Fruit fly (Drosophila melanogaster) whole organism, embryonic: ENCODE results near the gene CG11307.

ENCODE experiments used
- Abd-B ChIP-seq: fragments of 200-800 bp; sonication (Bioruptor generic); optimal IDR thresholded peaks from 2 replicates; lab custom pipeline; 2018; ENCODE audit warnings: missing biosample characterization, mild to moderate bottlenecking, missing genetic modification characterization, moderate library complexity
- CG10543 ChIP-seq: fragments of 200-800 bp; sonication (Bioruptor generic); optimal IDR thresholded peaks from 3 replicates; lab custom pipeline; 2017; ENCODE audit warnings: missing biosample characterization, mild to moderate bottlenecking, missing genetic modification characterization, moderate library complexity
- CG11247 ChIP-seq: fragments of 200-800 bp; sonication (Bioruptor generic); IDR thresholded peaks from 2 replicates; pipeline ENCODE4 v1.3.6; 2022; ENCODE audit warnings: missing biosample characterization, missing genetic modification characterization
- CG12155 ChIP-seq: fragments of 200-800 bp; sonication (Bioruptor generic); optimal IDR thresholded peaks from 3 replicates; lab custom pipeline; 2016; ENCODE audit warnings: missing biosample characterization, missing genetic modification characterization
- CG12236 ChIP-seq: fragments of 200-800 bp; sonication (Bioruptor generic); optimal IDR thresholded peaks from 2 replicates; lab custom pipeline; 2016; ENCODE audit warnings: missing biosample characterization, missing genetic modification characterization
- CG1233 ChIP-seq: fragments of 200-800 bp; sonication (Bioruptor generic); optimal IDR thresholded peaks from 4 replicates; lab custom pipeline; 2018; ENCODE audit warnings: missing biosample characterization, mild to moderate bottlenecking, missing genetic modification characterization
- CG13624 ChIP-seq: fragments of 200-800 bp; sonication (Bioruptor generic); optimal IDR thresholded peaks from 2 replicates; lab custom pipeline; 2016; ENCODE audit warnings: missing biosample characterization, missing genetic modification characterization
- CG14667 ChIP-seq: fragments of 200-800 bp; sonication (Bioruptor generic); IDR thresholded peaks from 2 replicates; pipeline ENCODE4 v1.3.6; 2022; ENCODE audit warnings: missing biosample characterization, missing genetic modification characterization
- CG17568 ChIP-seq: fragments of 200-800 bp; sonication (Bioruptor generic); optimal IDR thresholded peaks from 2 replicates; lab custom pipeline; 2018; ENCODE audit warnings: missing biosample characterization, mild to moderate bottlenecking, missing genetic modification characterization, moderate library complexity
- CG18619 ChIP-seq: fragments of 200-800 bp; sonication (Bioruptor generic); optimal IDR thresholded peaks from 3 replicates; lab custom pipeline; 2017; ENCODE audit warnings: missing biosample characterization, mild to moderate bottlenecking, missing genetic modification characterization
- CG2116 ChIP-seq: fragments of 200-800 bp; sonication (Bioruptor generic); optimal IDR thresholded peaks from 3 replicates; lab custom pipeline; 2018; ENCODE audit warnings: missing biosample characterization, mild to moderate bottlenecking, missing genetic modification characterization
- CG2199 ChIP-seq: fragments of 200-800 bp; sonication (Bioruptor generic); IDR thresholded peaks from 3 replicates; pipeline ENCODE4 v1.3.6; 2022; ENCODE audit warnings: missing biosample characterization, missing genetic modification characterization
- CG31388 ChIP-seq: fragments of 200-800 bp; sonication (Bioruptor generic); optimal IDR thresholded peaks from 2 replicates; lab custom pipeline; 2016; ENCODE audit warnings: missing biosample characterization, missing genetic modification characterization
- CG3726 ChIP-seq: fragments of 200-800 bp; sonication (Bioruptor generic); IDR thresholded peaks from 3 replicates; pipeline ENCODE4, ENCODE4 v1.3.6; 2022; ENCODE audit warnings: missing biosample characterization, missing genetic modification characterization
- CG3847 ChIP-seq: fragments of 200-800 bp; sonication (Bioruptor generic); IDR thresholded peaks from 2 replicates; pipeline ENCODE4 v1.3.6; 2022; ENCODE audit warnings: missing biosample characterization, missing genetic modification characterization
- CG3995 ChIP-seq: fragments of 200-800 bp; sonication (Bioruptor generic); optimal IDR thresholded peaks from 3 replicates; lab custom pipeline; 2016; ENCODE audit warnings: missing biosample characterization, missing genetic modification characterization
- CG7963 ChIP-seq: fragments of 200-800 bp; sonication (Bioruptor generic); IDR thresholded peaks from 3 replicates; pipeline ENCODE4 v1.3.6; 2022; ENCODE audit warnings: missing biosample characterization, missing genetic modification characterization; ENCODE audit not compliant: partially characterized antibody
- CG8944 ChIP-seq: fragments of 200-800 bp; sonication (Bioruptor generic); optimal IDR thresholded peaks from 3 replicates; lab custom pipeline; 2016; ENCODE audit warnings: missing biosample characterization, missing genetic modification characterization
- Chrac-16 ChIP-seq: fragments of 200-800 bp; sonication (Bioruptor generic); optimal IDR thresholded peaks from 3 replicates; lab custom pipeline; 2016; ENCODE audit warnings: missing biosample characterization, missing genetic modification characterization
- Dp ChIP-seq: fragments of 200-800 bp; sonication (Bioruptor generic); optimal IDR thresholded peaks from 2 replicates; lab custom pipeline; 2018; ENCODE audit warnings: missing biosample characterization, mild to moderate bottlenecking, missing genetic modification characterization, moderate library complexity
- Ets65A ChIP-seq: fragments of 200-800 bp; sonication (Bioruptor generic); peaks from one replicate; lab custom pipeline; 2016; ENCODE audit warnings: missing biosample characterization, missing genetic modification characterization
- HLH4C ChIP-seq: fragments of 200-800 bp; sonication (Bioruptor generic); IDR thresholded peaks from 3 replicates; pipeline ENCODE4 v1.3.6; 2022; ENCODE audit warnings: missing biosample characterization, missing genetic modification characterization; ENCODE audit not compliant: partially characterized antibody
- HmgD ChIP-seq: fragments of 200-800 bp; sonication (Bioruptor generic); optimal IDR thresholded peaks from 3 replicates; lab custom pipeline; 2016; ENCODE audit warnings: missing biosample characterization, missing genetic modification characterization
- Hr3 ChIP-seq: fragments of 200-800 bp; sonication (Bioruptor generic); optimal IDR thresholded peaks from 3 replicates; lab custom pipeline; 2016; ENCODE audit warnings: missing biosample characterization, missing genetic modification characterization
- Meics ChIP-seq: fragments of 200-800 bp; sonication (Bioruptor generic); optimal IDR thresholded peaks from 2 replicates; lab custom pipeline; 2017; ENCODE audit warnings: missing biosample characterization, mild to moderate bottlenecking, missing genetic modification characterization
- Mes4 ChIP-seq: fragments of 200-800 bp; sonication (Bioruptor generic); optimal IDR thresholded peaks from 2 replicates; lab custom pipeline; 2016; ENCODE audit warnings: missing biosample characterization, missing genetic modification characterization
- Side ChIP-seq: fragments of 200-800 bp; sonication (Bioruptor generic); optimal IDR thresholded peaks from 2 replicates; lab custom pipeline; 2016; ENCODE audit warnings: missing biosample characterization, missing genetic modification characterization
- Sox100B ChIP-seq: fragments of 200-800 bp; sonication (Bioruptor generic); optimal IDR thresholded peaks from 3 replicates; lab custom pipeline; 2018; ENCODE audit warnings: missing biosample characterization, mild to moderate bottlenecking, missing genetic modification characterization
- Taf1 ChIP-seq: fragments of 200-800 bp; sonication (Bioruptor generic); IDR thresholded peaks from 2 replicates; pipeline ENCODE4 v1.3.6; 2022; ENCODE audit warnings: missing biosample characterization, missing genetic modification characterization
- Vsx1 ChIP-seq: fragments of 200-800 bp; sonication (Bioruptor generic); optimal IDR thresholded peaks from 2 replicates; lab custom pipeline; 2017; ENCODE audit warnings: missing biosample characterization, mild to moderate bottlenecking, missing genetic modification characterization, missing genetic modification reagents
- ato ChIP-seq: fragments of 200-800 bp; sonication (Bioruptor generic); IDR thresholded peaks from 2 replicates; pipeline ENCODE4 v1.3.6; 2022; ENCODE audit warnings: missing biosample characterization, missing genetic modification characterization; ENCODE audit not compliant: partially characterized antibody
- cato ChIP-seq: fragments of 200-800 bp; sonication (Bioruptor generic); optimal IDR thresholded peaks from 2 replicates; lab custom pipeline; 2016; ENCODE audit warnings: missing biosample characterization, missing genetic modification characterization, borderline replicate concordance
- dati ChIP-seq: fragments of 200-800 bp; sonication (Bioruptor generic); IDR thresholded peaks from 2 replicates; pipeline ENCODE4 v1.3.6; 2022; ENCODE audit warnings: missing biosample characterization, missing genetic modification characterization
- dysf ChIP-seq: fragments of 200-800 bp; sonication (Bioruptor generic); IDR thresholded peaks from 3 replicates; pipeline ENCODE4 v1.3.6; 2022; ENCODE audit warnings: missing biosample characterization, missing genetic modification characterization
- fd102C ChIP-seq: fragments of 200-800 bp; sonication (Bioruptor generic); optimal IDR thresholded peaks from 2 replicates; lab custom pipeline; 2018; ENCODE audit warnings: missing biosample characterization, mild to moderate bottlenecking, missing genetic modification characterization, moderate library complexity
- fd64A ChIP-seq: fragments of 200-800 bp; sonication (Bioruptor generic); optimal IDR thresholded peaks from 3 replicates; lab custom pipeline; 2018; ENCODE audit warnings: missing biosample characterization, mild to moderate bottlenecking, missing genetic modification characterization
- grn ChIP-seq: fragments of 200-800 bp; sonication (Bioruptor generic); optimal IDR thresholded peaks from 3 replicates; lab custom pipeline; 2017; ENCODE audit warnings: missing biosample characterization, missing genetic modification characterization
- her ChIP-seq: fragments of 200-800 bp; sonication (Bioruptor generic); optimal IDR thresholded peaks from 2 replicates; lab custom pipeline; 2016; ENCODE audit warnings: missing biosample characterization, missing genetic modification characterization
- hkb ChIP-seq, 2 experiments: fragments of 200-800 bp in 1 of 2; fragments of >200 bp in 1 of 2; sonication (Bioruptor generic) in 1 of 2; IDR thresholded peaks in 1 of 2; optimal IDR thresholded peaks in 1 of 2; 2 replicates each; pipeline versions ENCODE4 v1.3.6 to Lab custom; 2017 to 2022; ENCODE audit warnings: missing biosample characterization in 1 of 2, missing genetic modification characterization in 1 of 2
- luna ChIP-seq: fragments of 200-800 bp; sonication (Bioruptor generic); optimal IDR thresholded peaks from 2 replicates; lab custom pipeline; 2016; ENCODE audit warnings: missing biosample characterization, missing genetic modification characterization
- oc ChIP-seq: fragments of 200-800 bp; sonication (Bioruptor generic); optimal IDR thresholded peaks from 2 replicates; lab custom pipeline; 2018; ENCODE audit warnings: missing biosample characterization, mild to moderate bottlenecking, missing genetic modification characterization, moderate library complexity
- onecut ChIP-seq: fragments of 200-800 bp; sonication (Bioruptor generic); IDR thresholded peaks from 2 replicates; pipeline ENCODE4 v1.3.6; 2022; ENCODE audit warnings: missing biosample characterization, missing genetic modification characterization
- pb ChIP-seq: fragments of 200-800 bp; sonication (Bioruptor generic); optimal IDR thresholded peaks from 3 replicates; lab custom pipeline; 2016; ENCODE audit warnings: missing biosample characterization, missing genetic modification characterization
- row ChIP-seq: fragments of 200-800 bp; sonication (Bioruptor generic); IDR thresholded peaks from 3 replicates; pipeline ENCODE4 v1.3.6; 2022; ENCODE audit warnings: missing biosample characterization, missing genetic modification characterization
- sim ChIP-seq: fragments of 200-800 bp; sonication (Bioruptor generic); IDR thresholded peaks from 2 replicates; pipeline ENCODE4 v1.3.6; 2022; ENCODE audit warnings: missing biosample characterization, missing genetic modification characterization
- slp2 ChIP-seq: fragments of 200-800 bp; sonication (Bioruptor generic); optimal IDR thresholded peaks from 2 replicates; lab custom pipeline; 2016; ENCODE audit warnings: missing biosample characterization, missing genetic modification characterization
- tio ChIP-seq: fragments of 200-800 bp; sonication (Bioruptor generic); optimal IDR thresholded peaks from 2 replicates; lab custom pipeline; 2017; ENCODE audit warnings: missing biosample characterization, missing genetic modification characterization, inconsistent platforms
- toy ChIP-seq: fragments of 200-800 bp; sonication (Bioruptor generic); IDR thresholded peaks from 2 replicates; pipeline ENCODE4 v1.3.6; 2022; ENCODE audit warnings: missing biosample characterization, missing genetic modification characterization
- trh ChIP-seq: fragments of 200-800 bp; sonication (Bioruptor generic); optimal IDR thresholded peaks from 2 replicates; lab custom pipeline; 2016; ENCODE audit warnings: missing biosample characterization, missing genetic modification characterization
- ttk ChIP-seq: fragments of 200-800 bp; sonication (Bioruptor generic); IDR thresholded peaks from 2 replicates; pipeline ENCODE4 v2.1.2; 2022; ENCODE audit warnings: missing biosample characterization, missing genetic modification characterization
- tup ChIP-seq: fragments of 200-800 bp; sonication (Bioruptor generic); optimal IDR thresholded peaks from 2 replicates; lab custom pipeline; 2016; ENCODE audit warnings: missing biosample characterization, mild to moderate bottlenecking, missing genetic modification characterization, moderate library complexity
- vvl ChIP-seq: fragments of 200-800 bp; sonication (Bioruptor generic); IDR thresholded peaks from 2 replicates; pipeline ENCODE4 v1.3.6; 2022; ENCODE audit warnings: missing biosample characterization, missing genetic modification characterization

CG11307 gene

dm6 chr3L:21652124-21652523 is 34.7 kb downstream of the CG11307 start (continued):
- TF ChIP-seq trh (no peak), CG7963 (no peak), vvl (peak; percentile 69; the same call in 1 of the 2 replicates), CG11247 (GFP tag; lab: Robert Waterston, UW) (peak; percentile 32; the same call in 1 of the 2 replicates), Meics (GFP tag; lab: Kevin White, UChicago) (no peak), CG2116 (no peak), sim (GFP tag; lab: Robert Waterston, UW) (no peak), slp2 (GFP tag; lab: Kevin White, UChicago) (no peak), row (no peak), CG10543 (no peak), CG3847 (GFP tag; lab: Robert Waterston, UW) (no peak), Sox100B (no peak), ato (GFP tag; lab: Robert Waterston, UW) (no peak), CG1233 (GFP tag; lab: Kevin White, UChicago) (no peak), cato (GFP tag; lab: Kevin White, UChicago) (no peak), luna (GFP tag; lab: Kevin White, UChicago) (no peak), dysf (GFP tag; lab: Robert Waterston, UW) (no peak), CG13624 (GFP tag; lab: Kevin White, UChicago) (no peak), HLH4C (no peak), grn (GFP tag; lab: Kevin White, UChicago) (peak; percentile 3), oc (tag; lab: Kevin White, UChicago) (no peak), Hr3 (GFP tag; lab: Kevin White, UChicago) (no peak), Dp (GFP tag; lab: Kevin White, UChicago) (no peak), Ets65A (peak; percentile 10)

dm6 chr3L:21652768-21653167 is 35.3 kb downstream of the CG11307 start:
- TF ChIP-seq Vsx1 (GFP tag; lab: Kevin White, UChicago) (no peak), fd64A (GFP tag; lab: Kevin White, UChicago) (no peak), CG3995 (GFP tag; lab: Kevin White, UChicago) (no peak), CG14667 (GFP tag; lab: Robert Waterston, UW) (peak; percentile 61), CG12236 (GFP tag; lab: Kevin White, UChicago) (no peak), hkb (optimal IDR thresholded peaks at IDR 0.05; lab: Kevin White, UChicago) (no peak), hkb (GFP tag; IDR thresholded peaks at IDR 0.05; lab: Robert Waterston, UW) (peak; percentile 55; the same call in 1 of the 2 replicates), tio (GFP tag; lab: Kevin White, UChicago) (peak; percentile 36), CG8944 (peak; percentile 80), ttk (GFP tag; lab: Robert Waterston, UW) (no peak; the same call in 1 of the 2 replicates), dati (GFP tag; lab: Robert Waterston, UW) (no peak), fd102C (peak; percentile 9), CG12155 (GFP tag; lab: Kevin White, UChicago) (peak; percentile 60), CG18619 (GFP tag; lab: Kevin White, UChicago) (peak; percentile 14), pb (GFP tag; lab: Kevin White, UChicago) (peak; percentile 15), CG3726 (no peak), CG17568 (GFP tag; lab: Kevin White, UChicago) (no peak), toy (GFP tag; lab: Robert Waterston, UW) (no peak), Chrac-16 (peak; percentile 87), onecut (GFP tag; lab: Robert Waterston, UW) (peak; percentile 63), Mes4 (GFP tag; lab: Kevin White, UChicago) (peak; percentile 62), Taf1 (GFP tag; lab: Robert Waterston, UW) (no peak), HmgD (GFP tag; lab: Kevin White, UChicago) (peak; percentile 84), grn (GFP tag; lab: Kevin White, UChicago) (no peak), CG13624 (GFP tag; lab: Kevin White, UChicago) (no peak), tup (no peak), CG2199 (peak; percentile 93), Abd-B (GFP tag; lab: Kevin White, UChicago) (peak; percentile 63), CG31388 (peak; percentile 31), her (peak; percentile 53), Side (GFP tag; lab: Kevin White, UChicago) (peak; percentile 66)
